Fruit fly (Drosophila melanogaster): ENCODE data around the gene par-6.

DNA sequence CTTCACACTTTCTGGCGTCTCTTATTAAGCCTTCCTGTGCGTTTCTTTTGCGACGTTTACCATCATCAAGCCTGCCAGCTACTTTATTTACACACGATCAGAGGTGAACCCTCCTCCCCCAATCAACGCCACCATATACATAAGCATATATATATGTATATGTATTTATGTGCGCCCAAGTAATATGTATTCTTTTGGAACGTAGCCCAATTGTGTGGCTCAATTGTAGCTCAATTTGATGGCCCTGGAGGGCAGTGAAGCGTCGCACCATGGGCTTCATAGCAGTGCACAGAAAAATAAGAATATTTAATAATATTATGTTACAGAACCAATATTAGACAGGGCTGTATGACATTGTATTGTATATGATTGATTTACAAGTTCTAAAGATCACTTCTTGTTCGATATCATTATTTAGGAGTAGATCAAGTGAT is 38.7 kb downstream of the par-6 start:
- TF ChIP-seq sv (GFP tag; optimal IDR thresholded peaks at IDR 0.05) (no peak), OdsH (GFP tag; optimal IDR thresholded peaks at IDR 0.05) (no peak)

Data from whole organism, wandering third instar larva.